Worm (Caenorhabditis elegans) whole organism, L3 larva: Measurements from ENCODE around the gene Y54G11A.17.

Experiments used
- elt-2 ChIP-seq: sonication (generic microtip); optimal IDR thresholded peaks from 2 replicates; lab custom pipeline; 2016; ENCODE audit warnings: missing genetic modification reagents, mild to moderate bottlenecking, missing genetic modification characterization, missing compliant biosample characterization
- nhr-11 ChIP-seq: fragments of 150-350 bp; optimal IDR thresholded peaks from 2 replicates; lab custom pipeline; 2014; ENCODE audit warnings: missing biosample characterization, missing genetic modification characterization
- nhr-67 ChIP-seq: fragments of 150-350 bp; optimal IDR thresholded peaks from 2 replicates; lab custom pipeline; 2014; ENCODE audit warnings: missing biosample characterization, missing genetic modification characterization
- unc-62 ChIP-seq: fragments of 150-350 bp; sonication (generic microtip); optimal IDR thresholded peaks from 4 replicates; lab custom pipeline; 2014; ENCODE audit warnings: missing biosample characterization, missing genetic modification reagents, missing genetic modification characterization

ce11 chrII:14319227-14319626, 30.0 kb downstream of the Y54G11A.17 start:
- TF ChIP-seq nhr-67 (tag; lab: Kevin White, UChicago) (no peak), nhr-11 (tag; lab: Kevin White, UChicago) (no peak), unc-62 (GFP tag; lab: Kevin White, UChicago) (no peak), elt-2 (tag; lab: Kevin White, UChicago) (no peak)
